Worm (Caenorhabditis elegans) whole organism, L2 larva: ENCODE data around the gene W04H10.2.

ENCODE experiments used
- C34F6.9 ChIP-seq: fragments of 150-350 bp; optimal IDR thresholded peaks from 2 replicates; lab custom pipeline; 2014; ENCODE audit warnings: missing biosample characterization, missing genetic modification characterization
- F13H6.1 ChIP-seq: sonication (generic microtip); optimal IDR thresholded peaks from 2 replicates; lab custom pipeline; 2016; ENCODE audit warnings: missing genetic modification characterization, missing compliant biosample characterization
- R02D3.7 ChIP-seq: fragments of 150-350 bp; optimal IDR thresholded peaks from 2 replicates; lab custom pipeline; 2014; ENCODE audit warnings: missing biosample characterization, missing genetic modification characterization
- Y55F3AM.14 ChIP-seq: fragments of 200-800 bp; sonication (Bioruptor generic); optimal IDR thresholded peaks from 2 replicates; lab custom pipeline; 2018; ENCODE audit warnings: mild to moderate bottlenecking, missing genetic modification characterization, missing compliant biosample characterization
- aly-2 ChIP-seq: fragments of 150-350 bp; optimal IDR thresholded peaks from 2 replicates; lab custom pipeline; 2014; ENCODE audit warnings: missing biosample characterization, missing genetic modification characterization
- ama-1 ChIP-seq: fragments of 150-350 bp; optimal IDR thresholded peaks from 2 replicates; lab custom pipeline; 2018; ENCODE audit warnings: inconsistent platforms
- blmp-1 ChIP-seq: sonication (generic microtip); optimal IDR thresholded peaks from 2 replicates; lab custom pipeline; 2017; ENCODE audit warnings: missing genetic modification characterization, mild to moderate bottlenecking, missing compliant biosample characterization, antibody characterized with exemption, moderate library complexity; ENCODE audit not compliant: insufficient read depth
- ceh-16 ChIP-seq: fragments of 150-350 bp; optimal IDR thresholded peaks from 2 replicates; lab custom pipeline; 2014; ENCODE audit warnings: missing biosample characterization, missing genetic modification characterization
- ceh-82 ChIP-seq: fragments of 150-350 bp; optimal IDR thresholded peaks from 2 replicates; lab custom pipeline; 2014; ENCODE audit warnings: missing biosample characterization, missing genetic modification characterization
- crh-2 ChIP-seq: sonication (generic microtip); optimal IDR thresholded peaks from 2 replicates; lab custom pipeline; 2017; ENCODE audit warnings: missing biosample characterization, missing genetic modification characterization
- dmd-4 ChIP-seq: sonication (generic microtip); optimal IDR thresholded peaks from 2 replicates; lab custom pipeline; 2017; ENCODE audit warnings: missing biosample characterization, missing genetic modification characterization
- egl-27 ChIP-seq: sonication (generic microtip); optimal IDR thresholded peaks from 3 replicates; lab custom pipeline; 2017; ENCODE audit warnings: missing biosample characterization, missing genetic modification reagents, missing genetic modification characterization
- elt-1 ChIP-seq: fragments of 150-350 bp; optimal IDR thresholded peaks from 2 replicates; lab custom pipeline; 2014; ENCODE audit warnings: missing biosample characterization, missing genetic modification characterization
- elt-3 ChIP-seq: sonication (generic microtip); optimal IDR thresholded peaks from 2 replicates; lab custom pipeline; 2017; ENCODE audit warnings: missing biosample characterization, missing genetic modification characterization
- fos-1 ChIP-seq: fragments of 150-350 bp; optimal IDR thresholded peaks from 2 replicates; lab custom pipeline; 2014; ENCODE audit warnings: missing biosample characterization, missing genetic modification characterization
- gmeb-1 ChIP-seq: fragments of 150-350 bp; optimal IDR thresholded peaks from 2 replicates; lab custom pipeline; 2014; ENCODE audit warnings: missing biosample characterization, missing genetic modification characterization
- lin-11 ChIP-seq: fragments of 150-350 bp; sonication (generic microtip); optimal IDR thresholded peaks from 2 replicates; lab custom pipeline; 2014; ENCODE audit warnings: missing biosample characterization, missing genetic modification characterization, inconsistent platforms, mixed read lengths
- lin-13 ChIP-seq: fragments of 150-350 bp; optimal IDR thresholded peaks from 2 replicates; lab custom pipeline; 2014; ENCODE audit warnings: missing biosample characterization, missing genetic modification reagents, missing genetic modification characterization
- lin-39 ChIP-seq: fragments of 150-350 bp; optimal IDR thresholded peaks from 2 replicates; lab custom pipeline; 2014; ENCODE audit warnings: missing biosample characterization, missing genetic modification reagents, missing genetic modification characterization
- mab-5 ChIP-seq: fragments of 150-350 bp; optimal IDR thresholded peaks from 2 replicates; lab custom pipeline; 2014; ENCODE audit warnings: missing biosample characterization, missing genetic modification characterization
- mbf-1 ChIP-seq: sonication (generic microtip); optimal IDR thresholded peaks from 2 replicates; lab custom pipeline; 2017; ENCODE audit warnings: missing biosample characterization, missing genetic modification characterization
- mdl-1 ChIP-seq, 2 experiments: fragments of 150-350 bp in 1 of 2; sonication (generic microtip) in 1 of 2; optimal IDR thresholded peaks; 2 replicates each; lab custom pipeline; 2017; ENCODE audit warnings: missing biosample characterization in 2 of 2, missing genetic modification characterization in 2 of 2
- nhr-10 ChIP-seq: sonication (generic microtip); optimal IDR thresholded peaks from 2 replicates; lab custom pipeline; 2017; ENCODE audit warnings: missing biosample characterization, missing genetic modification characterization
- nhr-11 ChIP-seq: fragments of 150-350 bp; optimal IDR thresholded peaks from 2 replicates; lab custom pipeline; 2014; ENCODE audit warnings: missing biosample characterization, missing genetic modification characterization
- nhr-12 ChIP-seq: fragments of 150-350 bp; optimal IDR thresholded peaks from 2 replicates; lab custom pipeline; 2014; ENCODE audit warnings: missing biosample characterization, missing genetic modification characterization
- nhr-129 ChIP-seq: fragments of 150-350 bp; optimal IDR thresholded peaks from 2 replicates; lab custom pipeline; 2014; ENCODE audit warnings: missing biosample characterization, missing genetic modification characterization
- nhr-21 ChIP-seq: fragments of 150-350 bp; optimal IDR thresholded peaks from 2 replicates; lab custom pipeline; 2014; ENCODE audit warnings: missing biosample characterization, missing genetic modification characterization
- nhr-23 ChIP-seq: fragments of 150-350 bp; optimal IDR thresholded peaks from 2 replicates; lab custom pipeline; 2014; ENCODE audit warnings: missing biosample characterization, missing genetic modification reagents, missing genetic modification characterization
- nhr-237 ChIP-seq: fragments of 150-350 bp; optimal IDR thresholded peaks from 2 replicates; lab custom pipeline; 2014; ENCODE audit warnings: missing biosample characterization, missing genetic modification characterization
- nhr-25 ChIP-seq: fragments of 150-350 bp; sonication (generic microtip); optimal IDR thresholded peaks from 3 replicates; lab custom pipeline; 2014; ENCODE audit warnings: missing biosample characterization, missing genetic modification characterization
- nhr-6 ChIP-seq: fragments of 150-350 bp; optimal IDR thresholded peaks from 2 replicates; lab custom pipeline; 2014; ENCODE audit warnings: missing biosample characterization, missing genetic modification characterization
- nhr-77 ChIP-seq: fragments of 150-350 bp; optimal IDR thresholded peaks from 2 replicates; lab custom pipeline; 2014; ENCODE audit warnings: missing biosample characterization, missing genetic modification characterization
- peb-1 ChIP-seq: fragments of 150-350 bp; optimal IDR thresholded peaks from 2 replicates; lab custom pipeline; 2014; ENCODE audit warnings: missing biosample characterization, missing genetic modification characterization
- skn-1 ChIP-seq: sonication (generic microtip); optimal IDR thresholded peaks from 2 replicates; lab custom pipeline; 2017; ENCODE audit warnings: missing biosample characterization, missing genetic modification characterization
- sma-3 ChIP-seq: sonication (generic microtip); optimal IDR thresholded peaks from 2 replicates; lab custom pipeline; 2016; ENCODE audit warnings: missing genetic modification reagents, missing genetic modification characterization, missing compliant biosample characterization
- sma-9 ChIP-seq, 2 experiments: fragments of 150-350 bp in 1 of 2; sonication (generic microtip) in 1 of 2; optimal IDR thresholded peaks; 2 replicates each; lab custom pipeline; 2014 to 2016; ENCODE audit warnings: missing genetic modification characterization in 2 of 2, mild to moderate bottlenecking in 1 of 2, missing biosample characterization in 1 of 2, missing compliant biosample characterization in 1 of 2, missing genetic modification reagents in 1 of 2, moderate library complexity in 1 of 2
- snpc-4 ChIP-seq: fragments of 150-350 bp; optimal IDR thresholded peaks from 2 replicates; lab custom pipeline; 2014; ENCODE audit warnings: missing biosample characterization, missing genetic modification characterization
- unc-55 ChIP-seq: fragments of 150-350 bp; sonication (generic microtip); optimal IDR thresholded peaks from 3 replicates; lab custom pipeline; 2014; ENCODE audit warnings: missing biosample characterization, missing genetic modification reagents, missing genetic modification characterization
- unc-62 ChIP-seq: fragments of 150-350 bp; optimal IDR thresholded peaks from 2 replicates; lab custom pipeline; 2014; ENCODE audit warnings: missing biosample characterization, missing genetic modification reagents, missing genetic modification characterization
- ztf-1 ChIP-seq: fragments of 200-800 bp; sonication (Bioruptor generic); conservative IDR thresholded peaks from 2 replicates; pipeline ENCODE4 v1.3.6; 2022; ENCODE audit warnings: missing genetic modification characterization, missing compliant biosample characterization
- ztf-11 ChIP-seq: sonication (generic microtip); optimal IDR thresholded peaks from 2 replicates; lab custom pipeline; 2017; ENCODE audit warnings: missing biosample characterization, missing genetic modification characterization
- ztf-4 ChIP-seq: fragments of 150-350 bp; optimal IDR thresholded peaks from 2 replicates; lab custom pipeline; 2014; ENCODE audit warnings: missing biosample characterization, missing genetic modification characterization

Gene W04H10.2

DNA sequence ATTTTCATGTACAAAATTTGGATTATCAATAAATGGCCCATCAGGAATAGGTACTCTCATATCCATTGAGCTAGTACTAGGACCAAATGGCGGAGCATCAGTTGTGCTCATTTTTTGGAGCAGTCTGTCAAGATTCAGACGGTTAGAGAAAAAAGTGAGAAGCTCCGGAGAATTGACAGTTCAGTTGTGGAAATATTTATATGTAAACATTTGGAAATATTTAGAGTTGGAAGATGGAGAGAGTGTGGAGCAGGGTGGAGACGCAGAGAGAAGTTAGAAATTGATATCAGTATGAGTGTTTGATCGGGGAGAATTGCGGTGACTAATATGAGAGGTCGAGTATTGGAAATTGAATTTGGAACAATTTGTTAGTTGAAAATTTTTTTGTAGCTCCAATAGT, 15.8 kb downstream of the W04H10.2 start:
- TF ChIP-seq skn-1 (tag; lab: Kevin White, UChicago) (no peak), ceh-16 (no peak), gmeb-1 (tag; lab: Kevin White, UChicago) (peak; percentile 41), crh-2 (peak; percentile 14), nhr-10 (tag; lab: Kevin White, UChicago) (no peak), fos-1 (peak; percentile 96), nhr-21 (tag; lab: Kevin White, UChicago) (no peak)
- TF ChIP-seq, all 48 proteins: peak for 3

DNA sequence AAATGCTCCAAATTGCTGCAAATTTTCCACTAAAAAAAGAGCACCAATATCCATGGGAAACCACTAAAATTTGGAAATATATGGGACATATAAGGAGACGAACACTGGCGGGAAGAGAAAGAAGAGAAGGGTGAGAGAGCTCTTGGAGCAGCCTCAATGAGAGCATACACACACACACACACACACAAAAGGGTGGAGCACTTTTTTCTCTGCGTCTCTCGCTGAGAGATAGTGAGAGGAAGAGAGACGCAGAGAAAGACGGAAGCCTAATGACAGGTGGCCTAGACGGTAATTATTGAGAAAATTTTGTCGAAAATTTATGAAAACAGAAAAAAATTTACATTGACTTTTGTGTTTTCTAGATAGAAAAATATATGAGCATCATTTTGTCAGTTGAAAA, 17.1 kb downstream of the W04H10.2 start:
- TF ChIP-seq nhr-23 (no peak), C34F6.9 (tag; lab: Kevin White, UChicago) (peak; percentile 43), peb-1 (tag; lab: Kevin White, UChicago) (no peak), unc-62 (GFP tag; lab: Kevin White, UChicago) (no peak), lin-13 (GFP tag; lab: Kevin White, UChicago) (peak; percentile 33), F13H6.1 (tag; lab: Kevin White, UChicago) (peak; percentile 29), nhr-237 (tag; lab: Kevin White, UChicago) (no peak), sma-9 (GFP tag; optimal IDR thresholded peaks at IDR 0.05; lab: Kevin White, UChicago) (peak; percentile 19), sma-9 (tag; optimal IDR thresholded peaks at IDR 0.05; lab: Kevin White, UChicago) (no peak), R02D3.7 (tag; lab: Kevin White, UChicago) (no peak), crh-2 (no peak), fos-1 (peak; percentile 61), ztf-4 (tag; lab: Kevin White, UChicago) (no peak), ztf-11 (tag; lab: Kevin White, UChicago) (no peak), blmp-1 (no peak), nhr-11 (tag; lab: Kevin White, UChicago) (no peak), Y55F3AM.14 (GFP tag; lab: Kevin White, UChicago) (no peak), nhr-10 (tag; lab: Kevin White, UChicago) (no peak), unc-55 (GFP tag; lab: Kevin White, UChicago) (peak; percentile 59), nhr-129 (tag; lab: Kevin White, UChicago) (peak; percentile 35), nhr-6 (tag; lab: Kevin White, UChicago) (no peak), elt-3 (tag; lab: Kevin White, UChicago) (no peak), ceh-16 (no peak), mbf-1 (tag; lab: Kevin White, UChicago) (no peak), sma-3 (GFP tag; lab: Kevin White, UChicago) (no peak), lin-11 (tag; lab: Kevin White, UChicago) (no peak), snpc-4 (tag; lab: Kevin White, UChicago) (no peak), mdl-1 (tag; optimal IDR thresholded peaks at IDR 0.05; lab: Kevin White, UChicago) (no peak), mab-5 (peak; percentile 4), nhr-21 (tag; lab: Kevin White, UChicago) (no peak)

DNA sequence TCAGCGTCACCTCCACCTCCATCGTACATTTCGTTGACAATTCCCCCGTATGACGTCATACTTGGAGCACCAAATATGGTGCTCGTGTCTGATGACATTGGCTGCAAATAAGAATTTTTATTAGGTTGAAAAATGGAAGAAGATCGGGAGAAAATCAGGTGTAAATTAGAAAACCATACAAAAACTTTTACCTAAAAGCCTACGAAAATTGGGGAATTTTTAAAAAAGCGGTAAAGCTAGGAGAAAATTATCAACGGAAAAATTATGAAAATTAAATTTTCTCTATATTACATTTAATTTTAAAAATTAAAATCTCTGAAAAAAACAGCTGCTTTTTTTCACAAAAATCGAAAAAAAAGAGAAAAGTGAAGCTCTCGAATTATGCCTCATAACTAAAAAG, 19.1 kb downstream of the W04H10.2 start, which contains the start of gene T04B8.5:
Gene T04B8.5, minus strand, starts transcription at position 101 of the 400 bp plus-strand sequence.
- TF ChIP-seq aly-2 (no peak), sma-3 (GFP tag; lab: Kevin White, UChicago) (no peak), ztf-4 (tag; lab: Kevin White, UChicago) (no peak), dmd-4 (tag; lab: Kevin White, UChicago) (no peak), peb-1 (tag; lab: Kevin White, UChicago) (no peak), lin-13 (GFP tag; lab: Kevin White, UChicago) (no peak), ztf-11 (tag; lab: Kevin White, UChicago) (no peak), nhr-77 (tag; lab: Kevin White, UChicago) (no peak), unc-55 (GFP tag; lab: Kevin White, UChicago) (no peak)
- TF ChIP-seq, all 48 proteins: peak for 0

DNA sequence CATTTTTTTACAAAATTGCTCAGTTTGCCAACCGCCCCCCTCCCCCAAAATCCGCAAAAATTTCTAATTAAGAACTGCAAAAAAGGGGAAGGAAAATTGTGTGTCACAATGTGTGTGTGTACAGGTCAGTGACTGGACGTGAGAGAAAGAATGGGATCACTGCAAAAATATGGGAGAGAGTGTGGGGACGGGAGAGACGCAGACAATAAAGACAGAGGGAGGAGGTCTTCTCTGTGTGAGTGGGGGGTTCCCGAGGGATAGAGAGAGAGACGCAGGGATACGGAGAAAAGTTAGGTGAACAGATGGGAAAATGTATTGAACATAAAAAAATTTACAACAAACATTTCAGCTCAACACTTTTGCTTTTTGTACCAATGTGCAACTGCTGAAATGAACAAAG, 20.6 kb downstream of the W04H10.2 start:
- TF ChIP-seq egl-27 (tag; lab: Kevin White, UChicago) (peak; percentile 1), lin-13 (GFP tag; lab: Kevin White, UChicago) (no peak), unc-55 (GFP tag; lab: Kevin White, UChicago) (no peak), sma-3 (GFP tag; lab: Kevin White, UChicago) (peak; percentile 56), nhr-25 (tag; lab: Kevin White, UChicago) (peak; percentile 73), ceh-82 (tag; lab: Kevin White, UChicago) (no peak), ama-1 (no peak), C34F6.9 (tag; lab: Kevin White, UChicago) (peak; percentile 46), mbf-1 (tag; lab: Kevin White, UChicago) (no peak), snpc-4 (tag; lab: Kevin White, UChicago) (no peak), dmd-4 (tag; lab: Kevin White, UChicago) (no peak), ztf-1 (GFP tag; lab: Robert Waterston, UW) (no peak), peb-1 (tag; lab: Kevin White, UChicago) (no peak), unc-62 (GFP tag; lab: Kevin White, UChicago) (no peak), nhr-129 (tag; lab: Kevin White, UChicago) (peak; percentile 36), lin-11 (tag; lab: Kevin White, UChicago) (no peak), nhr-23 (no peak), elt-1 (tag; lab: Kevin White, UChicago) (no peak), lin-39 (tag; lab: Kevin White, UChicago) (no peak), fos-1 (peak; percentile 63), nhr-77 (tag; lab: Kevin White, UChicago) (no peak), Y55F3AM.14 (GFP tag; lab: Kevin White, UChicago) (no peak), sma-9 (GFP tag; optimal IDR thresholded peaks at IDR 0.05; lab: Kevin White, UChicago) (peak; percentile 59), sma-9 (tag; optimal IDR thresholded peaks at IDR 0.05; lab: Kevin White, UChicago) (no peak), nhr-21 (tag; lab: Kevin White, UChicago) (no peak), skn-1 (tag; lab: Kevin White, UChicago) (no peak), crh-2 (peak; percentile 3), gmeb-1 (tag; lab: Kevin White, UChicago) (peak; percentile 53), ceh-16 (no peak), F13H6.1 (tag; lab: Kevin White, UChicago) (peak; percentile 74), ztf-11 (tag; lab: Kevin White, UChicago) (no peak), nhr-10 (tag; lab: Kevin White, UChicago) (no peak), nhr-6 (tag; lab: Kevin White, UChicago) (no peak), nhr-12 (tag; lab: Kevin White, UChicago) (no peak)
